Worm (Caenorhabditis elegans) whole organism, late embryonic: ENCODE measurements around the gene acy-1.

ENCODE experiments used
- C38D4.7 ChIP-seq: fragments of 200-800 bp; sonication (Bioruptor generic); optimal IDR thresholded peaks from 2 replicates; lab custom pipeline; 2018; ENCODE audit warnings: mild to moderate bottlenecking, missing genetic modification characterization, moderate library complexity, missing compliant biosample characterization
- F13H6.1 ChIP-seq: sonication (generic microtip); optimal IDR thresholded peaks from 2 replicates; lab custom pipeline; 2016; ENCODE audit warnings: missing genetic modification characterization, missing compliant biosample characterization
- K09A11.1 ChIP-seq: sonication (generic microtip); optimal IDR thresholded peaks from 2 replicates; lab custom pipeline; 2017; ENCODE audit warnings: antibody characterized with exemption, mild to moderate bottlenecking, missing genetic modification characterization, missing compliant biosample characterization; ENCODE audit not compliant: insufficient read depth
- T23F11.4 ChIP-seq: fragments of 200-800 bp; sonication (Bioruptor generic); optimal IDR thresholded peaks from 2 replicates; lab custom pipeline; 2018; ENCODE audit warnings: mild to moderate bottlenecking, missing genetic modification characterization, missing compliant biosample characterization
- Y22D7AL.16 ChIP-seq: sonication (generic microtip); optimal IDR thresholded peaks from 2 replicates; lab custom pipeline; 2016; ENCODE audit warnings: missing genetic modification characterization, missing compliant biosample characterization
- ahr-1 ChIP-seq: sonication (generic microtip); optimal IDR thresholded peaks from 2 replicates; lab custom pipeline; 2016; ENCODE audit warnings: missing genetic modification characterization, missing compliant biosample characterization
- ceh-14 ChIP-seq: sonication (generic microtip); optimal IDR thresholded peaks from 2 replicates; lab custom pipeline; 2016; ENCODE audit warnings: missing genotype, missing genetic modification characterization, missing compliant biosample characterization
- ceh-18 ChIP-seq: sonication (generic microtip); optimal IDR thresholded peaks from 2 replicates; lab custom pipeline; 2016; ENCODE audit warnings: missing genetic modification characterization, missing compliant biosample characterization
- ceh-2 ChIP-seq: sonication (generic microtip); optimal IDR thresholded peaks from 2 replicates; lab custom pipeline; 2016; ENCODE audit warnings: missing genotype, missing genetic modification characterization, missing compliant biosample characterization
- ceh-22 ChIP-seq: sonication (generic microtip); optimal IDR thresholded peaks from 2 replicates; lab custom pipeline; 2017; ENCODE audit warnings: missing biosample characterization, missing genetic modification characterization
- ceh-24 ChIP-seq: sonication (generic microtip); optimal IDR thresholded peaks from 2 replicates; lab custom pipeline; 2016; ENCODE audit warnings: mild to moderate bottlenecking, missing genetic modification characterization, missing compliant biosample characterization
- ceh-30 ChIP-seq: fragments of 150-350 bp; optimal IDR thresholded peaks from 2 replicates; lab custom pipeline; 2014; ENCODE audit warnings: missing biosample characterization, missing genetic modification characterization
- ceh-31 ChIP-seq: sonication (generic microtip); optimal IDR thresholded peaks from 2 replicates; lab custom pipeline; 2016; ENCODE audit warnings: missing genetic modification characterization, missing compliant biosample characterization
- ceh-45 ChIP-seq: fragments of 200-800 bp; sonication (Bioruptor generic); IDR thresholded peaks from 2 replicates; pipeline ENCODE4 v1.3.6; 2022; ENCODE audit warnings: missing genetic modification reagents, missing genetic modification characterization, missing compliant biosample characterization
- ceh-48 ChIP-seq: sonication (generic microtip); optimal IDR thresholded peaks from 2 replicates; lab custom pipeline; 2016; ENCODE audit warnings: missing genetic modification characterization, inconsistent platforms, missing compliant biosample characterization
- ceh-6 ChIP-seq: fragments of 200-800 bp; sonication (Bioruptor generic); optimal IDR thresholded peaks from 2 replicates; lab custom pipeline; 2018; ENCODE audit warnings: mild to moderate bottlenecking, missing genetic modification characterization, missing compliant biosample characterization
- dve-1 ChIP-seq: sonication (generic microtip); optimal IDR thresholded peaks from 2 replicates; lab custom pipeline; 2017; ENCODE audit warnings: antibody characterized with exemption, mild to moderate bottlenecking, missing genetic modification characterization, missing compliant biosample characterization
- elt-2 ChIP-seq: sonication (generic microtip); optimal IDR thresholded peaks from 2 replicates; lab custom pipeline; 2016; ENCODE audit warnings: missing genetic modification reagents, missing genetic modification characterization, missing compliant biosample characterization
- elt-4 ChIP-seq: sonication (generic microtip); optimal IDR thresholded peaks from 2 replicates; lab custom pipeline; 2016; ENCODE audit warnings: missing genetic modification characterization, missing compliant biosample characterization
- eyg-1 ChIP-seq: sonication (generic microtip); optimal IDR thresholded peaks from 2 replicates; lab custom pipeline; 2016; ENCODE audit warnings: missing genotype, missing genetic modification characterization, missing compliant biosample characterization
- fax-1 ChIP-seq: sonication (generic microtip); optimal IDR thresholded peaks from 2 replicates; lab custom pipeline; 2016; ENCODE audit warnings: missing genotype, missing genetic modification characterization, missing compliant biosample characterization
- fkh-10 ChIP-seq: fragments of 150-350 bp; optimal IDR thresholded peaks from 2 replicates; lab custom pipeline; 2014; ENCODE audit warnings: missing biosample characterization, missing genetic modification reagents, missing genetic modification characterization
- fkh-6 ChIP-seq: sonication (generic microtip); optimal IDR thresholded peaks from 2 replicates; lab custom pipeline; 2016; ENCODE audit warnings: missing genetic modification characterization, missing compliant biosample characterization
- gmeb-2 ChIP-seq: sonication (generic microtip); optimal IDR thresholded peaks from 2 replicates; lab custom pipeline; 2016; ENCODE audit warnings: missing genetic modification characterization, inconsistent platforms, missing compliant biosample characterization
- hlh-15 ChIP-seq: sonication (generic microtip); optimal IDR thresholded peaks from 2 replicates; lab custom pipeline; 2016; ENCODE audit warnings: missing genetic modification characterization, missing compliant biosample characterization
- hlh-30 ChIP-seq: sonication (generic microtip); optimal IDR thresholded peaks from 2 replicates; lab custom pipeline; 2017; ENCODE audit warnings: antibody characterized with exemption, missing genetic modification characterization, missing compliant biosample characterization; ENCODE audit not compliant: insufficient read depth
- lin-11 ChIP-seq: fragments of 200-800 bp; sonication (Bioruptor generic); optimal IDR thresholded peaks from 2 replicates; lab custom pipeline; 2018; ENCODE audit warnings: mild to moderate bottlenecking, missing genetic modification characterization, missing compliant biosample characterization
- mec-3 ChIP-seq: sonication (generic microtip); optimal IDR thresholded peaks from 2 replicates; lab custom pipeline; 2016; ENCODE audit warnings: borderline replicate concordance, missing genetic modification characterization, missing compliant biosample characterization
- nhr-11 ChIP-seq: fragments of 150-350 bp; optimal IDR thresholded peaks from 2 replicates; lab custom pipeline; 2014; ENCODE audit warnings: missing biosample characterization, missing genetic modification characterization
- odd-2 ChIP-seq: sonication (generic microtip); optimal IDR thresholded peaks from 2 replicates; lab custom pipeline; 2017; ENCODE audit warnings: antibody characterized with exemption, mild to moderate bottlenecking, missing genetic modification characterization, missing compliant biosample characterization
- pag-3 ChIP-seq: sonication (generic microtip); optimal IDR thresholded peaks from 2 replicates; lab custom pipeline; 2016; ENCODE audit warnings: missing compliant biosample characterization, missing genetic modification characterization, borderline replicate concordance
- pat-9 ChIP-seq: fragments of 200-800 bp; sonication (Bioruptor generic); optimal IDR thresholded peaks from 2 replicates; lab custom pipeline; 2018; ENCODE audit warnings: mild to moderate bottlenecking, missing genetic modification characterization, moderate library complexity, missing compliant biosample characterization
- pax-1 ChIP-seq: fragments of 150-350 bp; optimal IDR thresholded peaks from 2 replicates; lab custom pipeline; 2014; ENCODE audit warnings: missing biosample characterization, missing genetic modification characterization
- pha-4 ChIP-seq: fragments of 150-350 bp; optimal IDR thresholded peaks from 2 replicates; lab custom pipeline; 2018; ENCODE audit warnings: missing biosample characterization, missing genetic modification reagents, missing genetic modification characterization
- rnt-1 ChIP-seq: sonication (generic microtip); optimal IDR thresholded peaks from 2 replicates; lab custom pipeline; 2016; ENCODE audit warnings: missing genetic modification characterization, missing compliant biosample characterization
- sox-2 ChIP-seq: fragments of 200-800 bp; sonication (Bioruptor generic); IDR thresholded peaks from 2 replicates; pipeline ENCODE4 v1.3.6; 2022; ENCODE audit warnings: missing genetic modification reagents, missing genetic modification characterization, missing compliant biosample characterization
- sox-4 ChIP-seq: sonication (generic microtip); optimal IDR thresholded peaks from 2 replicates; lab custom pipeline; 2017; ENCODE audit warnings: mild to moderate bottlenecking, missing genetic modification characterization, inconsistent platforms, missing compliant biosample characterization
- syd-9 ChIP-seq: sonication (generic microtip); optimal IDR thresholded peaks from 2 replicates; lab custom pipeline; 2016; ENCODE audit warnings: mild to moderate bottlenecking, missing genetic modification characterization, moderate library complexity, missing compliant biosample characterization
- unc-3 ChIP-seq, 2 experiments: fragments of 200-800 bp in 1 of 2; sonication (Bioruptor generic) in 1 of 2; sonication (generic microtip) in 1 of 2; conservative IDR thresholded peaks in 1 of 2; optimal IDR thresholded peaks in 1 of 2; 2 replicates each; pipeline versions ENCODE4 v1.3.6 to Lab custom; 2016 to 2022; ENCODE audit warnings: missing compliant biosample characterization in 2 of 2, missing genetic modification characterization in 2 of 2, missing genetic modification reagents in 1 of 2
- unc-42 ChIP-seq: sonication (generic microtip); optimal IDR thresholded peaks from 2 replicates; lab custom pipeline; 2016; ENCODE audit warnings: missing genotype, missing genetic modification characterization, missing compliant biosample characterization
- unc-55 ChIP-seq: sonication (generic microtip); optimal IDR thresholded peaks from 2 replicates; lab custom pipeline; 2017; ENCODE audit warnings: missing biosample characterization, missing genetic modification reagents, missing genetic modification characterization
- zip-5 ChIP-seq: sonication (generic microtip); optimal IDR thresholded peaks from 2 replicates; lab custom pipeline; 2016; ENCODE audit warnings: missing genetic modification characterization, missing compliant biosample characterization

acy-1 gene

DNA sequence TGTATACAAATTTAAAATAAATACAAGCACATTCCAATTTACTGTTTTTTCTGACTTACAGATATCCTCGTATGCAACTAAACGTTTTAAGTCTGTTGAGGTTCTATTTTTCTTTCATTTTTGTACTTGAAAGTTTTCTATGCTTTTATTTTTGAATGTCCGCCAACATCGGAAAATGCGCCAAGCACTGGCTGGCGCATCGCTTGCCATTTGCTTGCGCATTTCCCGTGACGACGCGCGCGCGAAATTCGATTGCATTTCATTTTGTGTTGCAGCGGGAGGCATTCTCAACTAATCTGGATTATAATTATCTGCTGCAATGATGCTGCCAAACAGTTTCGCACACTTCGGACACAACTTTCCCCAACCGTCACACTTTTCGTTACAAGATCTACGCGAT is 35.1 kb downstream of the acy-1 start, which contains the start of gene fbxl-2 (continued):
- TF ChIP-seq odd-2 (tag; lab: Kevin White, UChicago) (no peak), T23F11.4 (no peak), pag-3 (tag; lab: Kevin White, UChicago) (no peak), gmeb-2 (tag; lab: Kevin White, UChicago) (peak; percentile 57), pat-9 (tag; lab: Kevin White, UChicago) (peak; percentile 64), ceh-2 (tag; lab: Kevin White, UChicago) (peak; percentile 54), hlh-15 (tag; lab: Kevin White, UChicago) (no peak), ceh-6 (GFP tag; lab: Kevin White, UChicago) (peak; percentile 71), elt-2 (tag; lab: Kevin White, UChicago) (peak; percentile 88), lin-11 (peak; percentile 52), fkh-10 (GFP tag; lab: Kevin White, UChicago) (peak; percentile 4), unc-42 (peak; percentile 91), K09A11.1 (no peak), ceh-24 (tag; lab: Kevin White, UChicago) (peak; percentile 32), ahr-1 (tag; lab: Kevin White, UChicago) (peak; percentile 14), unc-3 (GFP tag; conservative IDR thresholded peaks at IDR 0.05; lab: Robert Waterston, UW) (peak; percentile 70), unc-3 (tag; optimal IDR thresholded peaks at IDR 0.05; lab: Kevin White, UChicago) (peak; percentile 49), fax-1 (peak; percentile 16), fkh-6 (tag; lab: Kevin White, UChicago) (peak; percentile 40), unc-55 (peak; percentile 48), dve-1 (tag; lab: Kevin White, UChicago) (peak; percentile 89), pax-1 (tag; lab: Kevin White, UChicago) (no peak), ceh-22 (tag; lab: Kevin White, UChicago) (no peak), ceh-48 (tag; lab: Kevin White, UChicago) (peak; percentile 54), zip-5 (tag; lab: Kevin White, UChicago) (no peak), Y22D7AL.16 (tag; lab: Kevin White, UChicago) (no peak), F13H6.1 (tag; lab: Kevin White, UChicago) (peak; percentile 53), eyg-1 (no peak), ceh-14 (tag; lab: Kevin White, UChicago) (peak; percentile 89), rnt-1 (tag; lab: Kevin White, UChicago) (peak; percentile 68), syd-9 (peak; percentile 63), sox-4 (peak; percentile 57), ceh-45 (GFP tag; lab: Robert Waterston, UW) (no peak), pha-4 (tag; lab: Kevin White, UChicago) (no peak), sox-2 (GFP tag; lab: Robert Waterston, UW) (no peak; the same call in 1 of the 2 replicates), ceh-18 (peak; percentile 90), ceh-30 (tag; lab: Kevin White, UChicago) (peak; percentile 85), ceh-31 (tag; lab: Kevin White, UChicago) (peak; percentile 88), elt-4 (tag; lab: Kevin White, UChicago) (no peak)

DNA sequence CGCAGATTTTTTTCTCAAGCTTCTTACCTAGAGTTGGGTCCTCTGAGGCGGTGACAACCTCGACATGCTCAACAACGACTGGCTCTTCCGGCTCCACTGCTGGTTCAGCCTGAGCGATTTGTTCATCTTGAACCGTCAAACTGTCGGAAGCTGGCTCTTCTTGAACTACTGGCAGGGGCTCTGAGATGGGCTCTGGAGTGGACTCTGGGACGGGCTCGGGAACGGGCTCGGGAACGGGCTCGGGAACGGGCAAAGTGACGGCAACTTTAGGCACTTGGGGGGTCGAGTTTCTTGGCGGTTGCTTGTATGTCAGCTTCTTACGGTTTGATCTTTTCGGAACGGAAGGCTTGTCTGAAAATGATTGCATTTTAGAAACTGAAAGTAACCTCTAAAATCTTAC is 41.0 kb downstream of the acy-1 start:
- TF ChIP-seq nhr-11 (no peak), C38D4.7 (GFP tag; lab: Kevin White, UChicago) (no peak), mec-3 (tag; lab: Kevin White, UChicago) (peak; percentile 20), hlh-30 (tag; lab: Kevin White, UChicago) (no peak), dve-1 (tag; lab: Kevin White, UChicago) (no peak)
